Worm (Caenorhabditis elegans): Measurements from ENCODE around the gene str-106.

DNA sequence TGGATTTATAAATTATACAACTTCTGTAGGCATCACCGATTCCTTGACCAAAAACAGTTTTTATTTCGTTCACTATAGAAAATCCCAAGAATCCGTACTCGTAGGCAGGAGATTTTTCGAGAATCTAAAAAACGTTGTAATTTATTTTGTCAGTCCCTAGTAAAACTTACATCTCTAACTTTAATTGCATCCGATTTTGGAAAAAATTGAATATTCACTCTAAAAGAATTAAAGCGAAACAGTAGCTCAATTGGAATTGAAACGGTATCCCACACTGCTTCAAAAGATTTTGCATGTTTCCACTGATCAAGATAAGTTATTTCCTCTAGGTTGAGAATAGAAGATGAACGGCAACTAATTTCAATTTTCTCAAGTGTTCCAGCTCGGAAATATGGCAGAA is 49.2 kb upstream of the str-106 start, which contains the start of gene fbxa-142:
- TF ChIP-seq ama-1 (optimal IDR thresholded peaks at IDR 0.05) (no peak), aly-2 (tag; optimal IDR thresholded peaks at IDR 0.05) (no peak), egl-27 (tag; optimal IDR thresholded peaks at IDR 0.05) (no peak), unc-39 (tag; optimal IDR thresholded peaks at IDR 0.05) (no peak), mbf-1 (tag; optimal IDR thresholded peaks at IDR 0.05) (no peak), skn-1 (tag; optimal IDR thresholded peaks at IDR 0.05) (no peak), lin-11 (tag; optimal IDR thresholded peaks at IDR 0.05) (no peak), mdl-1 (tag; optimal IDR thresholded peaks at IDR 0.05) (no peak), snpc-4 (tag; optimal IDR thresholded peaks at IDR 0.05) (no peak), crh-2 (tag; optimal IDR thresholded peaks at IDR 0.05) (no peak), blmp-1 (tag; optimal IDR thresholded peaks at IDR 0.05; ENCODE audit: insufficient read depth) (no peak), lin-13 (GFP tag; optimal IDR thresholded peaks at IDR 0.05) (no peak), unc-62 (GFP tag; optimal IDR thresholded peaks at IDR 0.05) (no peak), nhr-6 (tag; optimal IDR thresholded peaks at IDR 0.05) (no peak)

Data from whole organism, L2 larva.